Worm (Caenorhabditis elegans): ENCODE results near the gene B0280.2.

The B0280.2 gene

DNA sequence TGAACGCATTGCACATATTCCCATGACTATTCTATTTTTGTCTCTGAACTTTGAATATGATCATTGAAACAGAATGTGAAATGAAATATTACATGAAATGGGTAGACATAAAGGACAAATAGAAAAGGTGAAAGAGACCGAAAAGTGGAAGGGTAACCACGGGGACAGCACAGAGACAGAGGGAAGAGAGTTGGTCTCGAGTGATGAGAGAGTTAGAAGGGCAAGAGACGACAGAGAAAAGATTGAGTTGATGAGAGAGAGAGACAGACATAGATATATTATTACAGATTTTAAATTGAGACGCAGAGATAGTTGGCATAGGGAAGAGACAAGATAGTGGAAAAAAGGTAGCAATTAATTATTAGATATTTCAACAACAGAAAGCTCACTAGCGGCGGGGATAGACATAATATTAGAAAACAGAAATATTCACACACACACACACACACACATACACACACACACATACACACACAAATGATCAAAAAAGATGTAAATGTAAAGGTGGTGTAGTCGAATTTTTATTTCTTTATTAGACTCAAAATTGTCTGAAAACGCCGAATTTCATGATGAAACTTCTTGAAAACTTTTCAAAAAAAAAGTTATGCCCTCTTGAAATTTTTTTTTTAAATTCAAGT, 7.7 kb upstream of the B0280.2 start:
- TF ChIP-seq efl-1 (GFP tag; optimal IDR thresholded peaks at IDR 0.05): no peak
- no peak for TF ChIP-seq tlf-1 (GFP tag; optimal IDR thresholded peaks at IDR 0.05)
- TF ChIP-seq madf-10 (tag; optimal IDR thresholded peaks at IDR 0.05): no peak
- TF ChIP-seq mcd-1 (GFP tag; IDR thresholded peaks at IDR 0.05): peak; percentile 33; the same call in 1 of the 2 replicates
- TF ChIP-seq cebp-1 (GFP tag; IDR thresholded peaks at IDR 0.05): no peak
- peak; percentile 72 for TF ChIP-seq cebp-1 (tag; optimal IDR thresholded peaks at IDR 0.05)
- no peak for TF ChIP-seq Y67H2A.10 (GFP tag; conservative IDR thresholded peaks at IDR 0.05)
- no peak for TF ChIP-seq lir-1 (GFP tag; conservative IDR thresholded peaks at IDR 0.05)
- no peak for TF ChIP-seq ceh-100 (GFP tag; IDR thresholded peaks at IDR 0.05)
- TF ChIP-seq hmg-1.2 (GFP tag; IDR thresholded peaks at IDR 0.05): peak; percentile 79
- no peak; the same call in 1 of the 2 replicates for TF ChIP-seq dox-1 (GFP tag; IDR thresholded peaks at IDR 0.05)
- no peak for TF ChIP-seq egl-44 (GFP tag; IDR thresholded peaks at IDR 0.05)
- no peak for TF ChIP-seq ceh-40 (GFP tag; IDR thresholded peaks at IDR 0.05)
- no peak for TF ChIP-seq B0035.1 (tag; optimal IDR thresholded peaks at IDR 0.05)
- no peak for TF ChIP-seq snpc-4 (GFP tag; optimal IDR thresholded peaks at IDR 0.05)
- TF ChIP-seq snpc-4 (tag; optimal IDR thresholded peaks at IDR 0.05): peak in 1 of 4 experiments; percentile 14
- no peak for TF ChIP-seq snpc-3.4 (tag; optimal IDR thresholded peaks at IDR 0.05)
- TF ChIP-seq atf-7 (tag; optimal IDR thresholded peaks at IDR 0.05): no peak
- no peak for TF ChIP-seq ama-1 (optimal IDR thresholded peaks at IDR 0.05)
- TF ChIP-seq ama-1 (GFP tag; optimal IDR thresholded peaks at IDR 0.05): no peak
- peak; percentile 46 for TF ChIP-seq lin-40 (tag; optimal IDR thresholded peaks at IDR 0.05)
- TF ChIP-seq attf-5 (GFP tag; optimal IDR thresholded peaks at IDR 0.05): peak; percentile 71
- no peak for TF ChIP-seq T07F8.4 (tag; optimal IDR thresholded peaks at IDR 0.05)
- no peak for TF ChIP-seq sdz-38 (tag; optimal IDR thresholded peaks at IDR 0.05)
- TF ChIP-seq ceh-91 (GFP tag; IDR thresholded peaks at IDR 0.05): no peak
- TF ChIP-seq hrde-1 (tag; optimal IDR thresholded peaks at IDR 0.05; ENCODE audit: borderline replicate concordance): no peak
- peak; percentile 69 for TF ChIP-seq nhr-80 (tag; optimal IDR thresholded peaks at IDR 0.05)
- no peak for TF ChIP-seq F23B12.7 (tag; optimal IDR thresholded peaks at IDR 0.05; ENCODE audit: insufficient read depth)
- no peak for TF ChIP-seq cebp-2 (GFP tag; IDR thresholded peaks at IDR 0.05)
- TF ChIP-seq Y79H2A.3 (GFP tag; conservative IDR thresholded peaks at IDR 0.05): no peak
- TF ChIP-seq Y53F4B.3 (GFP tag; IDR thresholded peaks at IDR 0.05): no peak
- TF ChIP-seq F10E7.11 (tag; optimal IDR thresholded peaks at IDR 0.05): no peak
- TF ChIP-seq nfyb-1 (GFP tag; IDR thresholded peaks at IDR 0.05): no peak
- no peak for TF ChIP-seq ekl-4 (GFP tag; IDR thresholded peaks at IDR 0.05)
- TF ChIP-seq hlh-12 (tag; optimal IDR thresholded peaks at IDR 0.05): no peak
- TF ChIP-seq unc-130 (GFP tag; optimal IDR thresholded peaks at IDR 0.05): no peak
- TF ChIP-seq ets-4 (GFP tag; optimal IDR thresholded peaks at IDR 0.05): no peak
- no peak for TF ChIP-seq dpl-1 (GFP tag; optimal IDR thresholded peaks at IDR 0.05)
- no peak for TF ChIP-seq ztf-3 (GFP tag; optimal IDR thresholded peaks at IDR 0.05)
- no peak for TF ChIP-seq akir-1 (GFP tag; optimal IDR thresholded peaks at IDR 0.05)
- TF ChIP-seq nhr-120 (GFP tag; IDR thresholded peaks at IDR 0.05): no peak
- TF ChIP-seq lin-54 (GFP tag; optimal IDR thresholded peaks at IDR 0.05): peak; percentile 35
- peak; percentile 21 for TF ChIP-seq repo-1 (tag; optimal IDR thresholded peaks at IDR 0.05)
- TF ChIP-seq lsy-27 (tag; optimal IDR thresholded peaks at IDR 0.05; ENCODE audit: borderline replicate concordance, insufficient read depth): no peak
- TF ChIP-seq nfya-2 (GFP tag; IDR thresholded peaks at IDR 0.05): no peak
- TF ChIP-seq tbp1 (GFP tag; optimal IDR thresholded peaks at IDR 0.05): peak; percentile 21
- TF ChIP-seq ceh-27 (GFP tag; optimal IDR thresholded peaks at IDR 0.05): no peak
- peak; percentile 21 for TF ChIP-seq ZK185.1 (tag; optimal IDR thresholded peaks at IDR 0.05; ENCODE audit: poor library complexity, severe bottlenecking)
- no peak for TF ChIP-seq aptf-2 (GFP tag; conservative IDR thresholded peaks at IDR 0.05)

Measured in whole organism, young adult.